Fruit fly (Drosophila melanogaster) whole organism, embryonic: ENCODE measurements around the gene CG5815.

Source experiments
- ATbp ChIP-seq: fragments of 200-800 bp; sonication (Bioruptor generic); optimal IDR thresholded peaks from 2 replicates; lab custom pipeline; 2017; ENCODE audit warnings: missing biosample characterization, mild to moderate bottlenecking, missing genetic modification characterization, missing genetic modification reagents
- CG11456 ChIP-seq: fragments of 200-800 bp; sonication (Bioruptor generic); IDR thresholded peaks from 3 replicates; pipeline ENCODE4 v1.3.6; 2022; ENCODE audit warnings: missing biosample characterization, missing genetic modification characterization
- CG15011 ChIP-seq: fragments of 200-800 bp; sonication (Bioruptor generic); optimal IDR thresholded peaks from 3 replicates; lab custom pipeline; 2018; ENCODE audit warnings: missing biosample characterization, mild to moderate bottlenecking, missing genetic modification characterization
- CG15601 ChIP-seq: fragments of 200-800 bp; sonication (Bioruptor generic); optimal IDR thresholded peaks from 3 replicates; lab custom pipeline; 2019; ENCODE audit warnings: missing biosample characterization, mild to moderate bottlenecking, missing genetic modification characterization, moderate library complexity
- CG16813 ChIP-seq: fragments of 200-800 bp; sonication (Bioruptor generic); IDR thresholded peaks from 3 replicates; pipeline ENCODE4 v1.3.6; 2022; ENCODE audit warnings: missing biosample characterization, missing genetic modification characterization; ENCODE audit not compliant: partially characterized antibody
- CG16863 ChIP-seq: fragments of 200-800 bp; sonication (Bioruptor generic); optimal IDR thresholded peaks from 3 replicates; lab custom pipeline; 2016; ENCODE audit warnings: missing biosample characterization, missing genetic modification characterization
- CG17359 ChIP-seq: fragments of 200-800 bp; sonication (Bioruptor generic); optimal IDR thresholded peaks from 3 replicates; lab custom pipeline; 2018; ENCODE audit warnings: missing biosample characterization, mild to moderate bottlenecking, missing genetic modification characterization, moderate library complexity
- CG3065 ChIP-seq: fragments of 200-800 bp; sonication (Bioruptor generic); optimal IDR thresholded peaks from 2 replicates; lab custom pipeline; 2016; ENCODE audit warnings: missing biosample characterization, missing genetic modification characterization
- CG31224 ChIP-seq: fragments of 200-800 bp; sonication (Bioruptor generic); IDR thresholded peaks from 2 replicates; pipeline ENCODE4 v1.3.6; 2022; ENCODE audit warnings: missing biosample characterization, missing genetic modification characterization
- CG34376 ChIP-seq: fragments of 200-800 bp; sonication (Bioruptor generic); optimal IDR thresholded peaks from 2 replicates; lab custom pipeline; 2018; ENCODE audit warnings: missing biosample characterization, mild to moderate bottlenecking, missing genetic modification characterization
- CG42726 ChIP-seq: fragments of 200-800 bp; sonication (Bioruptor generic); IDR thresholded peaks from 2 replicates; pipeline ENCODE4 v1.3.6; 2022; ENCODE audit warnings: missing biosample characterization, missing genetic modification characterization; ENCODE audit not compliant: partially characterized antibody
- CG6272 ChIP-seq: fragments of 200-800 bp; sonication (Bioruptor generic); IDR thresholded peaks from 2 replicates; pipeline ENCODE4 v1.3.6; 2022; ENCODE audit warnings: missing biosample characterization, missing genetic modification characterization
- CG7372 ChIP-seq: fragments of 200-800 bp; sonication (Bioruptor generic); IDR thresholded peaks from 2 replicates; pipeline ENCODE4 v1.3.6; 2022; ENCODE audit warnings: missing biosample characterization, missing genetic modification characterization
- Dbx ChIP-seq: fragments of 200-800 bp; sonication (Bioruptor generic); IDR thresholded peaks from 3 replicates; pipeline ENCODE4 v1.3.6; 2022; ENCODE audit warnings: missing biosample characterization, missing genetic modification characterization
- Dek ChIP-seq: fragments of 200-800 bp; sonication (Bioruptor generic); optimal IDR thresholded peaks from 3 replicates; lab custom pipeline; 2019; ENCODE audit warnings: missing biosample characterization, mild to moderate bottlenecking, missing genetic modification characterization, moderate library complexity
- Dip3 ChIP-seq: fragments of 200-800 bp; sonication (Bioruptor generic); optimal IDR thresholded peaks from 3 replicates; lab custom pipeline; 2016; ENCODE audit warnings: missing biosample characterization, missing genetic modification characterization
- GATAe ChIP-seq: fragments of 200-800 bp; sonication (Bioruptor generic); conservative IDR thresholded peaks from 2 replicates; pipeline ENCODE4 v1.3.6; 2022; ENCODE audit warnings: missing biosample characterization, missing genetic modification characterization
- H2.0 ChIP-seq: fragments of 200-800 bp; sonication (Bioruptor generic); IDR thresholded peaks from 2 replicates; pipeline ENCODE4 v1.3.6; 2022; ENCODE audit warnings: missing biosample characterization, missing genetic modification characterization
- HmgD ChIP-seq: fragments of 200-800 bp; sonication (Bioruptor generic); optimal IDR thresholded peaks from 3 replicates; lab custom pipeline; 2016; ENCODE audit warnings: missing biosample characterization, missing genetic modification characterization
- Hsf ChIP-seq: fragments of 200-800 bp; sonication (Bioruptor generic); optimal IDR thresholded peaks from 3 replicates; lab custom pipeline; 2016; ENCODE audit warnings: missing biosample characterization, missing genetic modification characterization
- Max ChIP-seq: fragments of 200-800 bp; sonication (Bioruptor generic); optimal IDR thresholded peaks from 2 replicates; lab custom pipeline; 2016; ENCODE audit warnings: missing biosample characterization, mild to moderate bottlenecking, missing genetic modification characterization
- Myb ChIP-seq: fragments of 200-800 bp; sonication (Bioruptor generic); optimal IDR thresholded peaks from 2 replicates; lab custom pipeline; 2016; ENCODE audit warnings: missing biosample characterization, missing genetic modification characterization
- NK7.1 ChIP-seq: fragments of 200-800 bp; sonication (Bioruptor generic); optimal IDR thresholded peaks from 3 replicates; lab custom pipeline; 2016; ENCODE audit warnings: missing biosample characterization, missing genetic modification characterization
- Nf-YC ChIP-seq: fragments of 200-800 bp; optimal IDR thresholded peaks from 3 replicates; lab custom pipeline; 2019; ENCODE audit warnings: missing biosample characterization, mild to moderate bottlenecking, missing genetic modification characterization, moderate library complexity
- Side ChIP-seq: fragments of 200-800 bp; sonication (Bioruptor generic); optimal IDR thresholded peaks from 2 replicates; lab custom pipeline; 2016; ENCODE audit warnings: missing biosample characterization, missing genetic modification characterization
- Sox100B ChIP-seq: fragments of 200-800 bp; sonication (Bioruptor generic); optimal IDR thresholded peaks from 3 replicates; lab custom pipeline; 2018; ENCODE audit warnings: missing biosample characterization, mild to moderate bottlenecking, missing genetic modification characterization
- Xrp1 ChIP-seq: fragments of 200-800 bp; sonication (Bioruptor generic); IDR thresholded peaks from 2 replicates; pipeline ENCODE4 v1.3.6; 2022; ENCODE audit warnings: missing biosample characterization, missing genetic modification characterization
- abd-A ChIP-seq: fragments of 200-800 bp; sonication (Bioruptor generic); optimal IDR thresholded peaks from 3 replicates; lab custom pipeline; 2019; ENCODE audit warnings: missing biosample characterization, mild to moderate bottlenecking, missing genetic modification characterization, moderate library complexity
- ato ChIP-seq: fragments of 200-800 bp; sonication (Bioruptor generic); IDR thresholded peaks from 2 replicates; pipeline ENCODE4 v1.3.6; 2022; ENCODE audit warnings: missing biosample characterization, missing genetic modification characterization; ENCODE audit not compliant: partially characterized antibody
- cad ChIP-seq: fragments of >200 bp; optimal IDR thresholded peaks from 2 replicates; lab custom pipeline; 2017; ENCODE audit warnings: missing biosample characterization, missing genetic modification characterization
- cas ChIP-seq: fragments of 200-800 bp; sonication (Bioruptor generic); IDR thresholded peaks from 2 replicates; pipeline ENCODE4 v1.3.6; 2022; ENCODE audit warnings: missing biosample characterization, missing genetic modification characterization
- cg ChIP-seq: fragments of 200-800 bp; sonication (Bioruptor generic); optimal IDR thresholded peaks from 3 replicates; lab custom pipeline; 2019; ENCODE audit warnings: missing biosample characterization, mild to moderate bottlenecking, missing genetic modification characterization, moderate library complexity
- dysf ChIP-seq: fragments of 200-800 bp; sonication (Bioruptor generic); IDR thresholded peaks from 3 replicates; pipeline ENCODE4 v1.3.6; 2022; ENCODE audit warnings: missing biosample characterization, missing genetic modification characterization
- gce ChIP-seq: fragments of 200-800 bp; sonication (Bioruptor generic); IDR thresholded peaks from 3 replicates; pipeline ENCODE4 v1.3.6; 2022; ENCODE audit warnings: missing biosample characterization, missing genetic modification characterization
- gsb-n ChIP-seq: fragments of 200-800 bp; sonication (Bioruptor generic); optimal IDR thresholded peaks from 3 replicates; lab custom pipeline; 2018; ENCODE audit warnings: missing biosample characterization, mild to moderate bottlenecking, missing genetic modification characterization
- hbn ChIP-seq: fragments of 200-800 bp; sonication (Bioruptor generic); IDR thresholded peaks from 2 replicates; pipeline ENCODE4 v1.3.6; 2022; ENCODE audit warnings: missing biosample characterization, missing genetic modification characterization; ENCODE audit not compliant: partially characterized antibody
- kay ChIP-seq: fragments of 200-800 bp; sonication (Bioruptor generic); optimal IDR thresholded peaks from 2 replicates; lab custom pipeline; 2016; ENCODE audit warnings: missing biosample characterization, missing genetic modification characterization
- lbe ChIP-seq: fragments of 200-800 bp; sonication (Bioruptor generic); optimal IDR thresholded peaks from 2 replicates; lab custom pipeline; 2016; ENCODE audit warnings: missing biosample characterization, mild to moderate bottlenecking, missing genetic modification characterization
- luna ChIP-seq: fragments of 200-800 bp; sonication (Bioruptor generic); optimal IDR thresholded peaks from 2 replicates; lab custom pipeline; 2016; ENCODE audit warnings: missing biosample characterization, missing genetic modification characterization
- onecut ChIP-seq: fragments of 200-800 bp; sonication (Bioruptor generic); IDR thresholded peaks from 2 replicates; pipeline ENCODE4 v1.3.6; 2022; ENCODE audit warnings: missing biosample characterization, missing genetic modification characterization
- org-1 ChIP-seq: fragments of 200-800 bp; sonication (Bioruptor generic); optimal IDR thresholded peaks from 2 replicates; lab custom pipeline; 2017; ENCODE audit warnings: missing biosample characterization, missing genetic modification characterization
- pho ChIP-seq: fragments of 200-800 bp; sonication (Bioruptor generic); optimal IDR thresholded peaks from 2 replicates; lab custom pipeline; 2016; ENCODE audit warnings: missing biosample characterization, missing genetic modification characterization
- ranshi ChIP-seq: fragments of 200-800 bp; sonication (Bioruptor generic); IDR thresholded peaks from 2 replicates; pipeline ENCODE4 v1.3.6; 2022; ENCODE audit warnings: missing biosample characterization, missing genetic modification characterization
- ro ChIP-seq: fragments of 200-800 bp; sonication (Bioruptor generic); IDR thresholded peaks from 2 replicates; pipeline ENCODE4 v1.3.6; 2022; ENCODE audit warnings: missing biosample characterization, missing genetic modification characterization
- tin ChIP-seq: fragments of 200-800 bp; sonication (Bioruptor generic); optimal IDR thresholded peaks from 3 replicates; lab custom pipeline; 2016; ENCODE audit warnings: missing biosample characterization, missing genetic modification characterization
- ttk ChIP-seq: fragments of 200-800 bp; sonication (Bioruptor generic); IDR thresholded peaks from 2 replicates; pipeline ENCODE4 v2.1.2; 2022; ENCODE audit warnings: missing biosample characterization, missing genetic modification characterization
- tup ChIP-seq: fragments of 200-800 bp; sonication (Bioruptor generic); optimal IDR thresholded peaks from 2 replicates; lab custom pipeline; 2016; ENCODE audit warnings: missing biosample characterization, mild to moderate bottlenecking, missing genetic modification characterization, moderate library complexity
- unpg ChIP-seq: fragments of 200-800 bp; sonication (Bioruptor generic); optimal IDR thresholded peaks from 3 replicates; lab custom pipeline; 2018; ENCODE audit warnings: missing biosample characterization, mild to moderate bottlenecking, missing genetic modification characterization, moderate library complexity
- vnd ChIP-seq: fragments of 200-800 bp; sonication (Bioruptor generic); IDR thresholded peaks from 3 replicates; pipeline ENCODE4 v1.3.6; 2022; ENCODE audit warnings: missing biosample characterization, missing genetic modification characterization; ENCODE audit not compliant: partially characterized antibody
- zen2 ChIP-seq: fragments of 200-800 bp; sonication (Bioruptor generic); IDR thresholded peaks from 3 replicates; pipeline ENCODE4 v1.3.6; 2022; ENCODE audit warnings: missing biosample characterization, missing genetic modification characterization; ENCODE audit not compliant: partially characterized antibody

CG5815 gene

DNA sequence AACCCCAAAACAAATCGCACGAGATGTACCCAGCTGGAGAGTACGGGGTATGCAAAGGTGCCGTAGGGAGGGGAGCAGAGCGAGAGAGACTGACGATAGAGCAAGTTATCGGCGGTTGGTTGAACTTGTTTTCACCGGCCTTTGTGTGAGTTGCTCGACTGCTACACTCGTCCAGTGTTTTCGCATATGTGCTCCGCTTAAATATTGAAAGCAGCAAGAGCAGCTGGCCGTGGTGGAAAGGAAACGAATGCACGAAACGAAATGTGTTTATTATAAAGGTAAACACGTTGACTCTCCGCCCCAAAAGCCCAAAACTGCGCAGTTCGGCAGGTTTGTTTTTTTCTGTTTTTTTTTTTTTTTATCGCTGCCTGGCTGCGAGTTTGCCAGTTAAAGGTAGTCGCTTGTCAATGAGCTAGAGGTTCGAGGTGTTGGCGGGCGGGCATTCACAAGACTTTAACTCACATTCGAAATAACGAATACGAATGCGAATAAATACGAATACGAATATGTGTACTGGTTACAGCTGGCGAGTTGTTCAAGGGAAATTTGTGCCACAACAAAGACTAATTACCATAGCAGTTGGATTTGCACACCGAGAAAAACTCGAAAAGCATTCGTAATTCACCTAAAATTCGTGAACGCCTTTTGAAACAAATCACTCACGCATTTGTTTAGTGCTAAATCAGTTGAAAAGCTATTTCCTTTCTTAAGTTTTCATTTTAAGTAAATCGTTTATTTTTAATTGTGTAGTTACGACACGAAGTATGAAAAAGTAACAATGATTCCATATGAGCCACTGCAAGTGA is 17.4 kb downstream of the CG5815 start (continued):
- no peak for TF ChIP-seq Myb (GFP tag; lab: Kevin White, UChicago)
- TF ChIP-seq CG7372 (GFP tag; lab: Robert Waterston, UW), result no peak
- TF ChIP-seq Dbx (GFP tag; lab: Robert Waterston, UW), result 0 out of 3 replicates have a peak, but pooled peaks have one; percentile 14
- peak; percentile 3 for TF ChIP-seq pho (GFP tag; lab: Kevin White, UChicago)
- TF ChIP-seq Xrp1 (GFP tag; lab: Robert Waterston, UW), result no peak
- peak; percentile 6 for TF ChIP-seq Hsf (GFP tag; lab: Kevin White, UChicago)
- no peak for TF ChIP-seq tup (GFP tag; lab: Kevin White, UChicago)
- peak; percentile 66; the same call in 2 of the 3 replicates for TF ChIP-seq dysf (GFP tag; lab: Robert Waterston, UW)
- no peak for TF ChIP-seq HmgD
- peak; percentile 8 for TF ChIP-seq luna (GFP tag; lab: Kevin White, UChicago)
- TF ChIP-seq CG16863 (GFP tag; lab: Kevin White, UChicago), result no peak
- no peak for TF ChIP-seq Sox100B
- TF ChIP-seq Nf-YC (tag; lab: Kevin White, UChicago), result no peak
- no peak for TF ChIP-seq cad (GFP tag; lab: Kevin White, UChicago)
- no peak for TF ChIP-seq Dek (tag; lab: Kevin White, UChicago)
- TF ChIP-seq H2.0 (GFP tag; lab: Robert Waterston, UW), result no peak; the same call in 1 of the 2 replicates
- TF ChIP-seq unpg (GFP tag; lab: Kevin White, UChicago), result no peak
- no peak for TF ChIP-seq CG16813 (GFP tag; lab: Robert Waterston, UW)
- TF ChIP-seq CG3065 (GFP tag; lab: Kevin White, UChicago), result no peak
- TF ChIP-seq ttk (GFP tag; lab: Robert Waterston, UW), result no peak
- TF ChIP-seq CG6272, result 0 out of 2 replicates have a peak, but pooled peaks have one; percentile 10
- no peak for TF ChIP-seq CG34376
- no peak for TF ChIP-seq NK7.1 (GFP tag; lab: Kevin White, UChicago)
- no peak for TF ChIP-seq CG15011 (GFP tag; lab: Kevin White, UChicago)
- TF ChIP-seq gce (GFP tag; lab: Robert Waterston, UW), result no peak
- TF ChIP-seq CG11456 (GFP tag; lab: Robert Waterston, UW), result no peak
- peak; percentile 27 for TF ChIP-seq Dip3 (GFP tag; lab: Kevin White, UChicago)
- TF ChIP-seq GATAe (GFP tag; lab: Robert Waterston, UW), result no peak
- no peak for TF ChIP-seq onecut (GFP tag; lab: Robert Waterston, UW)
- TF ChIP-seq cg (GFP tag; lab: Kevin White, UChicago), result no peak
- no peak for TF ChIP-seq CG15601 (tag; lab: Kevin White, UChicago)
- no peak for TF ChIP-seq CG42726 (GFP tag; lab: Robert Waterston, UW)
- no peak for TF ChIP-seq zen2 (GFP tag; lab: Robert Waterston, UW)
- no peak for TF ChIP-seq abd-A
- TF ChIP-seq vnd, result no peak
- no peak for TF ChIP-seq tin (GFP tag; lab: Kevin White, UChicago)
- TF ChIP-seq lbe, result peak; percentile 45
- no peak for TF ChIP-seq ATbp (GFP tag; lab: Kevin White, UChicago)
- TF ChIP-seq Side (GFP tag; lab: Kevin White, UChicago), result no peak
- peak; percentile 6 for TF ChIP-seq CG17359 (tag; lab: Kevin White, UChicago)
- TF ChIP-seq hbn (GFP tag; lab: Robert Waterston, UW), result no peak
- peak; percentile 4 for TF ChIP-seq kay
- no peak for TF ChIP-seq ro (GFP tag; lab: Robert Waterston, UW)
- TF ChIP-seq CG31224, result 0 out of 2 replicates have a peak, but pooled peaks have one; percentile 21
- TF ChIP-seq Max (GFP tag; lab: Kevin White, UChicago), result no peak
- no peak for TF ChIP-seq org-1
- TF ChIP-seq ranshi (GFP tag; lab: Robert Waterston, UW), result 0 out of 2 replicates have a peak, but pooled peaks have one; percentile 3
- TF ChIP-seq gsb-n (tag; lab: Kevin White, UChicago), result no peak
- no peak for TF ChIP-seq cas (GFP tag; lab: Robert Waterston, UW)
- no peak for TF ChIP-seq ato
